Fruit fly (Drosophila melanogaster) whole organism, embryonic: ENCODE measurements around the gene Cyp4g15.

Experiments
- C15 ChIP-seq: fragments of 200-800 bp; sonication (Bioruptor generic); IDR thresholded peaks from 3 replicates; pipeline ENCODE4 v1.3.6; 2022; ENCODE audit warnings: missing biosample characterization, missing genetic modification characterization
- CG1024 ChIP-seq: fragments of 200-800 bp; sonication (Bioruptor generic); IDR thresholded peaks from 2 replicates; pipeline ENCODE4 v1.3.6; 2022; ENCODE audit warnings: missing biosample characterization, missing genetic modification characterization
- CG10543 ChIP-seq: fragments of 200-800 bp; sonication (Bioruptor generic); optimal IDR thresholded peaks from 3 replicates; lab custom pipeline; 2017; ENCODE audit warnings: missing biosample characterization, mild to moderate bottlenecking, missing genetic modification characterization, moderate library complexity
- CG10979 ChIP-seq: fragments of 200-800 bp; sonication (Bioruptor generic); optimal IDR thresholded peaks from 2 replicates; lab custom pipeline; 2018; ENCODE audit warnings: missing biosample characterization, mild to moderate bottlenecking, missing genetic modification characterization, moderate library complexity
- CG17361 ChIP-seq: fragments of 200-800 bp; sonication (Bioruptor generic); IDR thresholded peaks from 3 replicates; pipeline ENCODE4 v1.3.6; 2022; ENCODE audit warnings: missing biosample characterization, missing genetic modification characterization
- CG2199 ChIP-seq: fragments of 200-800 bp; sonication (Bioruptor generic); IDR thresholded peaks from 3 replicates; pipeline ENCODE4 v1.3.6; 2022; ENCODE audit warnings: missing biosample characterization, missing genetic modification characterization
- CG30020 ChIP-seq: fragments of 200-800 bp; optimal IDR thresholded peaks from 2 replicates; lab custom pipeline; 2019; ENCODE audit warnings: missing biosample characterization, mild to moderate bottlenecking, missing genetic modification characterization, moderate library complexity
- CG3163 ChIP-seq: fragments of 200-800 bp; sonication (Bioruptor generic); optimal IDR thresholded peaks from 3 replicates; lab custom pipeline; 2016; ENCODE audit warnings: missing biosample characterization, missing genetic modification characterization
- CG32772 ChIP-seq: fragments of 200-800 bp; sonication (Bioruptor generic); IDR thresholded peaks from 2 replicates; pipeline ENCODE4 v1.3.6; 2022; ENCODE audit warnings: missing biosample characterization, missing genetic modification characterization
- CG34376 ChIP-seq: fragments of 200-800 bp; sonication (Bioruptor generic); optimal IDR thresholded peaks from 2 replicates; lab custom pipeline; 2018; ENCODE audit warnings: missing biosample characterization, mild to moderate bottlenecking, missing genetic modification characterization
- CG3995 ChIP-seq: fragments of 200-800 bp; sonication (Bioruptor generic); optimal IDR thresholded peaks from 3 replicates; lab custom pipeline; 2016; ENCODE audit warnings: missing biosample characterization, missing genetic modification characterization
- CG4730 ChIP-seq: fragments of 200-800 bp; sonication (Bioruptor generic); IDR thresholded peaks from 2 replicates; pipeline ENCODE4 v1.3.6; 2022; ENCODE audit warnings: missing biosample characterization, missing genetic modification characterization
- CG6654 ChIP-seq: fragments of 200-800 bp; sonication (Bioruptor generic); optimal IDR thresholded peaks from 2 replicates; lab custom pipeline; 2017; ENCODE audit warnings: missing biosample characterization, mild to moderate bottlenecking, missing genetic modification characterization
- CG7786 ChIP-seq: fragments of 200-800 bp; sonication (Bioruptor generic); optimal IDR thresholded peaks from 2 replicates; lab custom pipeline; 2016; ENCODE audit warnings: missing biosample characterization, missing genetic modification characterization
- CG8290 ChIP-seq, 3 experiments: fragments of 200-800 bp; sonication (Bioruptor generic); optimal IDR thresholded peaks; 2 replicates each; lab custom pipeline; 2016 to 2019; ENCODE audit warnings: missing biosample characterization in 3 of 3, missing genetic modification characterization in 3 of 3, mild to moderate bottlenecking in 2 of 3, moderate library complexity in 1 of 3
- CG8388 ChIP-seq: fragments of 200-800 bp; sonication (Bioruptor generic); optimal IDR thresholded peaks from 2 replicates; lab custom pipeline; 2019; ENCODE audit warnings: missing biosample characterization, mild to moderate bottlenecking, missing genetic modification characterization, moderate library complexity
- CTCF ChIP-seq: fragments of 200-800 bp; sonication (Bioruptor generic); optimal IDR thresholded peaks from 2 replicates; lab custom pipeline; 2017; ENCODE audit warnings: missing biosample characterization, mild to moderate bottlenecking, missing genetic modification characterization, moderate library complexity
- CkIIα-i1 ChIP-seq: fragments of 200-800 bp; sonication (Bioruptor generic); IDR thresholded peaks from 2 replicates; pipeline ENCODE4 v1.3.6; 2022; ENCODE audit warnings: missing biosample characterization, missing genetic modification characterization
- D19B ChIP-seq: fragments of 200-800 bp; sonication (Bioruptor generic); optimal IDR thresholded peaks from 2 replicates; lab custom pipeline; 2017; ENCODE audit warnings: missing biosample characterization, mild to moderate bottlenecking, missing genetic modification characterization
- Deaf1 ChIP-seq: fragments of 200-800 bp; optimal IDR thresholded peaks from 3 replicates; lab custom pipeline; 2019; ENCODE audit warnings: missing biosample characterization, mild to moderate bottlenecking, missing genetic modification characterization, moderate library complexity
- Ets65A ChIP-seq: fragments of 200-800 bp; sonication (Bioruptor generic); peaks from one replicate; lab custom pipeline; 2016; ENCODE audit warnings: missing biosample characterization, missing genetic modification characterization
- Fer3 ChIP-seq: fragments of 200-800 bp; sonication (Bioruptor generic); optimal IDR thresholded peaks from 2 replicates; lab custom pipeline; 2018; ENCODE audit warnings: missing biosample characterization, mild to moderate bottlenecking, missing genetic modification characterization, moderate library complexity
- Hr39 ChIP-seq: fragments of >200 bp; optimal IDR thresholded peaks from 2 replicates; lab custom pipeline; 2017
- Hr78 ChIP-seq, 2 experiments: fragments of 200-800 bp in 1 of 2; fragments of >200 bp in 1 of 2; sonication (Bioruptor generic) in 1 of 2; optimal IDR thresholded peaks; 2 replicates each; lab custom pipeline; 2017 to 2019; ENCODE audit warnings: missing biosample characterization in 2 of 2, missing genetic modification characterization in 2 of 2, mild to moderate bottlenecking in 1 of 2, moderate library complexity in 1 of 2
- Lpt ChIP-seq: fragments of >200 bp; optimal IDR thresholded peaks from 2 replicates; lab custom pipeline; 2018; ENCODE audit warnings: missing biosample characterization, missing genetic modification characterization
- NC2α ChIP-seq: fragments of 200-800 bp; sonication (Bioruptor generic); optimal IDR thresholded peaks from 2 replicates; lab custom pipeline; 2016; ENCODE audit warnings: missing biosample characterization, missing genetic modification characterization
- Ravus ChIP-seq: fragments of 200-800 bp; sonication (Bioruptor generic); IDR thresholded peaks from 2 replicates; pipeline ENCODE4 v1.3.6; 2022; ENCODE audit warnings: missing biosample characterization, missing genetic modification characterization
- Rfx ChIP-seq: fragments of 200-800 bp; sonication (Bioruptor generic); IDR thresholded peaks from 2 replicates; pipeline ENCODE4 v1.3.6; 2022; ENCODE audit warnings: missing biosample characterization, missing genetic modification characterization
- Six4 ChIP-seq: fragments of 200-800 bp; sonication (Bioruptor generic); optimal IDR thresholded peaks from 2 replicates; lab custom pipeline; 2016; ENCODE audit warnings: missing biosample characterization, missing genetic modification characterization
- Spps ChIP-seq: fragments of 200-800 bp; sonication (Bioruptor generic); optimal IDR thresholded peaks from 2 replicates; lab custom pipeline; 2018; ENCODE audit warnings: missing biosample characterization, mild to moderate bottlenecking, missing genetic modification characterization
- bbx ChIP-seq: fragments of 200-800 bp; sonication (Bioruptor generic); IDR thresholded peaks from 2 replicates; pipeline ENCODE4 v1.3.6; 2022; ENCODE audit warnings: missing biosample characterization, missing genetic modification characterization; ENCODE audit not compliant: partially characterized antibody
- chm ChIP-seq: fragments of 200-800 bp; sonication (Bioruptor generic); IDR thresholded peaks from 2 replicates; pipeline ENCODE4 v1.3.6; 2022; ENCODE audit warnings: missing biosample characterization, missing genetic modification characterization
- da ChIP-seq: fragments of 200-800 bp; sonication (Bioruptor generic); optimal IDR thresholded peaks from 2 replicates; lab custom pipeline; 2016; ENCODE audit warnings: missing biosample characterization, missing genetic modification characterization
- hbn ChIP-seq: fragments of 200-800 bp; sonication (Bioruptor generic); IDR thresholded peaks from 2 replicates; pipeline ENCODE4 v1.3.6; 2022; ENCODE audit warnings: missing biosample characterization, missing genetic modification characterization; ENCODE audit not compliant: partially characterized antibody
- hth ChIP-seq: fragments of >200 bp; optimal IDR thresholded peaks from 2 replicates; lab custom pipeline; 2017; ENCODE audit warnings: inconsistent platforms
- ind ChIP-seq: fragments of 200-800 bp; sonication (Bioruptor generic); optimal IDR thresholded peaks from 3 replicates; lab custom pipeline; 2016; ENCODE audit warnings: missing biosample characterization, missing genetic modification characterization
- insv ChIP-seq, 2 experiments: fragments of 200-800 bp; sonication (Bioruptor generic); optimal IDR thresholded peaks; 3 replicates each; lab custom pipeline; 2016 to 2018; ENCODE audit warnings: missing biosample characterization in 2 of 2, missing genetic modification characterization in 2 of 2
- luna ChIP-seq: fragments of 200-800 bp; sonication (Bioruptor generic); optimal IDR thresholded peaks from 2 replicates; lab custom pipeline; 2016; ENCODE audit warnings: missing biosample characterization, missing genetic modification characterization
- mam ChIP-seq: fragments of 200-800 bp; sonication (Bioruptor generic); optimal IDR thresholded peaks from 3 replicates; lab custom pipeline; 2016; ENCODE audit warnings: missing biosample characterization, missing genetic modification characterization
- mirr ChIP-seq: fragments of 200-800 bp; sonication (Bioruptor generic); optimal IDR thresholded peaks from 3 replicates; lab custom pipeline; 2018; ENCODE audit warnings: missing biosample characterization, mild to moderate bottlenecking, missing genetic modification characterization
- nerfin-2 ChIP-seq: fragments of 200-800 bp; sonication (Bioruptor generic); IDR thresholded peaks from 2 replicates; pipeline ENCODE4 v1.3.6; 2022; ENCODE audit warnings: missing biosample characterization, missing genetic modification characterization; ENCODE audit not compliant: partially characterized antibody
- nmo ChIP-seq: fragments of 200-800 bp; sonication (Bioruptor generic); optimal IDR thresholded peaks from 2 replicates; lab custom pipeline; 2018; ENCODE audit warnings: missing biosample characterization, mild to moderate bottlenecking, missing genetic modification characterization, moderate library complexity
- pb ChIP-seq: fragments of 200-800 bp; sonication (Bioruptor generic); optimal IDR thresholded peaks from 3 replicates; lab custom pipeline; 2016; ENCODE audit warnings: missing biosample characterization, missing genetic modification characterization
- pita ChIP-seq: fragments of 200-800 bp; sonication (Bioruptor generic); optimal IDR thresholded peaks from 2 replicates; lab custom pipeline; 2017; ENCODE audit warnings: missing biosample characterization, mild to moderate bottlenecking, missing genetic modification characterization
- sens ChIP-seq: fragments of 200-800 bp; sonication (Bioruptor generic); peaks from one replicate; lab custom pipeline; 2016; ENCODE audit warnings: missing biosample characterization, missing genetic modification characterization
- sima ChIP-seq: fragments of 200-800 bp; sonication (Bioruptor generic); optimal IDR thresholded peaks from 2 replicates; lab custom pipeline; 2016; ENCODE audit warnings: missing biosample characterization, missing genetic modification characterization
- so ChIP-seq: fragments of 200-800 bp; sonication (Bioruptor generic); IDR thresholded peaks from 3 replicates; pipeline ENCODE4 v1.3.6; 2022; ENCODE audit warnings: missing biosample characterization, missing genetic modification characterization
- toy ChIP-seq: fragments of 200-800 bp; sonication (Bioruptor generic); IDR thresholded peaks from 2 replicates; pipeline ENCODE4 v1.3.6; 2022; ENCODE audit warnings: missing biosample characterization, missing genetic modification characterization
- trh ChIP-seq: fragments of 200-800 bp; sonication (Bioruptor generic); optimal IDR thresholded peaks from 2 replicates; lab custom pipeline; 2016; ENCODE audit warnings: missing biosample characterization, missing genetic modification characterization
- ttk ChIP-seq: fragments of 200-800 bp; sonication (Bioruptor generic); IDR thresholded peaks from 2 replicates; pipeline ENCODE4 v2.1.2; 2022; ENCODE audit warnings: missing biosample characterization, missing genetic modification characterization
- vnd ChIP-seq: fragments of 200-800 bp; sonication (Bioruptor generic); IDR thresholded peaks from 3 replicates; pipeline ENCODE4 v1.3.6; 2022; ENCODE audit warnings: missing biosample characterization, missing genetic modification characterization; ENCODE audit not compliant: partially characterized antibody
- zen2 ChIP-seq: fragments of 200-800 bp; sonication (Bioruptor generic); IDR thresholded peaks from 3 replicates; pipeline ENCODE4 v1.3.6; 2022; ENCODE audit warnings: missing biosample characterization, missing genetic modification characterization; ENCODE audit not compliant: partially characterized antibody

The Cyp4g15 gene

DNA sequence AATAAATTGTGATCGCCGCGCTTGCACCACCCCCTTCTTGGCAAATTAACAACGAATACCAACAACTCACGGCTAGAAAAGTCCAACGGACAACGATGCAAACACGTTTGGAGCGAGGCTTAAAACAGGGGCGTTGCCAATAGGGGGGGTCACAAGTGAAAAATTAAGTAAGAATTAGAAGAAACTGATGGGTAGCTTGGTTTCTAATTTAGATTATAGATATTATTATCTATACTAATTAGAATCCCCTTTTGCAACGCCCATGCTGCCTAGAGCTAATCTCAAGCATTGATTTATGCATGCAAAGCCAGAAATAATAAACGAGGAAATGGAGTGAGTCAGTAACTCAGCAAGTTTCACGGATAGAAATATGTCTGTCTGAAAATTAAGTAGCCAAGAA, 41.6 kb downstream of the Cyp4g15 start (continued):
- TF ChIP-seq zen2 (GFP tag; lab: Robert Waterston, UW), result no peak
- TF ChIP-seq pita (GFP tag; lab: Kevin White, UChicago), result no peak
- no peak for TF ChIP-seq da (GFP tag; lab: Kevin White, UChicago)
- TF ChIP-seq CG3995 (GFP tag; lab: Kevin White, UChicago), result no peak
- peak; percentile 37 for TF ChIP-seq Deaf1
- TF ChIP-seq insv (GFP tag; optimal IDR thresholded peaks at IDR 0.05; lab: Kevin White, UChicago), result no peak
- no peak for TF ChIP-seq luna (GFP tag; lab: Kevin White, UChicago)
- TF ChIP-seq CTCF, result peak; percentile 9
- 0 out of 3 replicates have a peak, but pooled peaks have one; percentile 52 for TF ChIP-seq C15 (GFP tag; lab: Robert Waterston, UW)
- TF ChIP-seq pb, result no peak
- TF ChIP-seq nerfin-2 (GFP tag; lab: Robert Waterston, UW), result no peak
- TF ChIP-seq CG7786 (GFP tag; lab: Kevin White, UChicago), result peak; percentile 28
- TF ChIP-seq so (GFP tag; lab: Robert Waterston, UW), result peak; percentile 87
- peak; percentile 79 for TF ChIP-seq chm
- no peak for TF ChIP-seq CG3163 (GFP tag; lab: Kevin White, UChicago)
- TF ChIP-seq Six4, result peak; percentile 42
- TF ChIP-seq nmo, result peak; percentile 68
- no peak for TF ChIP-seq vnd (GFP tag; lab: Robert Waterston, UW)
- TF ChIP-seq sima (GFP tag; lab: Kevin White, UChicago), result no peak
- TF ChIP-seq Fer3 (tag; lab: Kevin White, UChicago), result peak; percentile 79
- peak; percentile 34 for TF ChIP-seq Ets65A (GFP tag; lab: Kevin White, UChicago)
- TF ChIP-seq CG8388, result peak; percentile 49
- TF ChIP-seq CkIIα-i1 (GFP tag; lab: Robert Waterston, UW), result no peak
- no peak for TF ChIP-seq Spps (tag; lab: Kevin White, UChicago)
- peak; percentile 46 for TF ChIP-seq CG6654 (GFP tag; lab: Kevin White, UChicago)
- peak; percentile 71 for TF ChIP-seq CG4730 (GFP tag; lab: Robert Waterston, UW)
- no peak for TF ChIP-seq CG8290 (GFP tag; optimal IDR thresholded peaks at IDR 0.05; lab: Kevin White, UChicago)
- TF ChIP-seq CG8290 (tag; optimal IDR thresholded peaks at IDR 0.05; lab: Kevin White, UChicago), result peak in 1 of 2 experiments; percentile 43
- peak; percentile 49 for TF ChIP-seq D19B (GFP tag; lab: Kevin White, UChicago)

DNA sequence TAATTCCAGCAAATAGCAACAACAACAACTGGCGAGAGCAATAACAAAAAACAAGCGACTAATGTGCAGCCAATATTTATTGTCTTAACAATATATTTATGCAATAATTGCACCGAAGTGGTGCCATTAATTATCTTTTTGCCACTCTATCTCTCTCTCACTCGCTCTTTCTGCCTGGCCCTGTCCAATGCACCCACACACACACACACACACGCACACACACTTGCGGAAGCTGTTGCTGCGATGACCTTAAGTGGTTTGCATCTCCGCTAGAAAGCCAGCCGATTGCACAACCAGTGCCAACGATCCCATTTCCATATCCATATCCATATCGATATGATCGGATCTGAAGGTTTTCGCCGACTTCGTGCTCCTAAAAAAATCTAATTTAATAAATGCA, 43.4 kb downstream of the Cyp4g15 start:
- TF ChIP-seq bbx (GFP tag; lab: Robert Waterston, UW) (peak; percentile 14; the same call in 1 of the 2 replicates), Ravus (GFP tag; lab: Robert Waterston, UW) (no peak), CTCF (peak; percentile 11), CG17361 (no peak), Lpt (no peak), NC2α (GFP tag; lab: Kevin White, UChicago) (no peak), CG34376 (no peak), CG30020 (tag; lab: Kevin White, UChicago) (no peak), ind (GFP tag; lab: Kevin White, UChicago) (no peak), sens (GFP tag; lab: Kevin White, UChicago) (no peak), trh (GFP tag; lab: Kevin White, UChicago) (no peak), CG32772 (GFP tag; lab: Robert Waterston, UW) (no peak), pita (GFP tag; lab: Kevin White, UChicago) (peak; percentile 14), Rfx (GFP tag; lab: Robert Waterston, UW) (no peak), CG2199 (peak; percentile 36; the same call in 1 of the 3 replicates), mam (GFP tag; lab: Kevin White, UChicago) (no peak), hth (no peak), mirr (GFP tag; lab: Kevin White, UChicago) (no peak), Hr39 (lab: Kevin White, UChicago) (no peak), CG10543 (GFP tag; lab: Kevin White, UChicago) (no peak), toy (GFP tag; lab: Robert Waterston, UW) (no peak), ttk (GFP tag; lab: Robert Waterston, UW) (no peak), hbn (GFP tag; lab: Robert Waterston, UW) (no peak), CG7786 (GFP tag; lab: Kevin White, UChicago) (no peak), Ets65A (GFP tag; lab: Kevin White, UChicago) (peak; percentile 64), zen2 (GFP tag; lab: Robert Waterston, UW) (no peak), CG10979 (tag; lab: Kevin White, UChicago) (no peak), CG1024 (GFP tag; lab: Robert Waterston, UW) (no peak), Hr78 (GFP tag; optimal IDR thresholded peaks at IDR 0.05; lab: Kevin White, UChicago) (peak in 1 of 2 experiments; percentile 46)
